Worm (Caenorhabditis elegans) whole organism, L1 larva: Measurements from ENCODE around the gene W06G6.17.

ENCODE experiments used
- ces-1 ChIP-seq: fragments of 150-350 bp; optimal IDR thresholded peaks from 2 replicates; lab custom pipeline; 2014; ENCODE audit warnings: missing biosample characterization, missing genetic modification reagents, missing genetic modification characterization
- lir-3 ChIP-seq: sonication (generic microtip); optimal IDR thresholded peaks from 2 replicates; lab custom pipeline; 2016; ENCODE audit warnings: mild to moderate bottlenecking, missing genetic modification characterization, moderate library complexity, missing compliant biosample characterization; ENCODE audit not compliant: poor library complexity
- lsy-2 ChIP-seq, 2 experiments: fragments of 150-350 bp; optimal IDR thresholded peaks; 2 replicates each; lab custom pipeline; 2014; ENCODE audit warnings: missing biosample characterization in 2 of 2, missing genetic modification characterization in 2 of 2
- nhr-77 ChIP-seq: fragments of 150-350 bp; optimal IDR thresholded peaks from 2 replicates; lab custom pipeline; 2014; ENCODE audit warnings: missing biosample characterization, missing genetic modification characterization
- snpc-4 ChIP-seq: fragments of 150-350 bp; optimal IDR thresholded peaks from 2 replicates; lab custom pipeline; 2014; ENCODE audit warnings: missing biosample characterization, missing genetic modification characterization
- unc-62 ChIP-seq: fragments of 150-350 bp; optimal IDR thresholded peaks from 2 replicates; lab custom pipeline; 2014; ENCODE audit warnings: missing biosample characterization, missing genetic modification reagents, missing genetic modification characterization
- ztf-11 ChIP-seq, 2 experiments: sonication (generic microtip); optimal IDR thresholded peaks; 2 replicates each; lab custom pipeline; 2016 to 2017; ENCODE audit warnings: missing genetic modification characterization in 2 of 2, missing biosample characterization in 1 of 2, missing compliant biosample characterization in 1 of 2

DNA sequence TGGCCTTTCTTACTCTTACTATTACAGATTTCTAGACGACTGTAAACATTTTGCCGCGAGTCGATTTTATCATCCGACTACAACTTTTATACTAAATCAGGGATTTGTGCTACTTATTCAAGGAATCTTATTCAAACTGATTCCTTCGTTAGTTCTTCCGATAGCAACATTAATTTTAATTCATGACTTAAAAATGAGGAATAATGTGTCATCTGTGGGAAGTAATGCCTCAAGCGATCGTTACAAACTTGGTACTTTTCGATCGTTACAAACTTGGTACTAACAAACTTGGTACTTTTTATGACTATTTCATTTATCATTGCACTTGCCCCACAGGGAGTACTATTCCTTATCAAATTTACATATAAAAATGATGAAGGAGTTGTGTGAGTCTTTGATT is 27.6 kb downstream of the W06G6.17 start, which contains the start of gene Y70C5A.4:
- TF ChIP-seq snpc-4 (tag; lab: Kevin White, UChicago): no peak
- TF ChIP-seq ces-1: no peak
- TF ChIP-seq lir-3 (tag; lab: Kevin White, UChicago): no peak
- TF ChIP-seq nhr-77 (tag; lab: Kevin White, UChicago): no peak
- no peak for TF ChIP-seq unc-62
- TF ChIP-seq lsy-2 (tag; optimal IDR thresholded peaks at IDR 0.05; lab: Kevin White, UChicago): no peak
- TF ChIP-seq ztf-11 (tag; optimal IDR thresholded peaks at IDR 0.05; lab: Kevin White, UChicago): no peak
